Worm (Caenorhabditis elegans) whole organism, L1 larva: ENCODE data around the gene srx-137.
A peak's percentile ranks its signal among the peaks of the same experiment; 100 is the strongest.

Experiments used
- C34B4.2 ChIP-seq: sonication (generic microtip); optimal IDR thresholded peaks from 2 replicates; lab custom pipeline; 2017; ENCODE audit warnings: mild to moderate bottlenecking, missing genetic modification characterization, missing compliant biosample characterization
- Y116A8C.19 ChIP-seq: sonication (generic microtip); optimal IDR thresholded peaks from 2 replicates; lab custom pipeline; 2016; ENCODE audit warnings: missing compliant biosample characterization, missing genetic modification characterization, borderline replicate concordance
- alr-1 ChIP-seq: fragments of 200-800 bp; sonication (Bioruptor generic); optimal IDR thresholded peaks from 2 replicates; lab custom pipeline; 2018; ENCODE audit warnings: borderline replicate concordance, mild to moderate bottlenecking, missing genetic modification characterization, missing compliant biosample characterization
- ama-1 ChIP-seq: fragments of 150-350 bp; optimal IDR thresholded peaks from 2 replicates; lab custom pipeline; 2014
- blmp-1 ChIP-seq: fragments of 150-350 bp; optimal IDR thresholded peaks from 2 replicates; lab custom pipeline; 2014; ENCODE audit warnings: missing biosample characterization, missing genetic modification characterization
- ceh-63 ChIP-seq: fragments of 200-800 bp; sonication (Bioruptor generic); optimal IDR thresholded peaks from 2 replicates; lab custom pipeline; 2018; ENCODE audit warnings: mild to moderate bottlenecking, missing genetic modification characterization, missing compliant biosample characterization
- ceh-8 ChIP-seq: fragments of 200-800 bp; sonication (Bioruptor generic); optimal IDR thresholded peaks from 2 replicates; lab custom pipeline; 2018; ENCODE audit warnings: mild to moderate bottlenecking, missing genetic modification characterization, moderate library complexity, missing compliant biosample characterization
- ceh-82 ChIP-seq, 3 experiments: fragments of 150-350 bp in 1 of 3; sonication (generic microtip) in 2 of 3; optimal IDR thresholded peaks; 2 replicates each; lab custom pipeline; 2014 to 2017; ENCODE audit warnings: missing biosample characterization in 3 of 3, missing genetic modification characterization in 3 of 3
- ceh-88 ChIP-seq: fragments of 200-800 bp; sonication (Bioruptor generic); IDR thresholded peaks from 2 replicates; pipeline ENCODE4 v1.3.6; 2022; ENCODE audit warnings: missing genetic modification characterization, missing compliant biosample characterization
- ceh-90 ChIP-seq: sonication (generic microtip); optimal IDR thresholded peaks from 2 replicates; lab custom pipeline; 2016; ENCODE audit warnings: missing genetic modification characterization, missing compliant biosample characterization
- ces-1 ChIP-seq: fragments of 150-350 bp; optimal IDR thresholded peaks from 2 replicates; lab custom pipeline; 2014; ENCODE audit warnings: missing biosample characterization, missing genetic modification reagents, missing genetic modification characterization
- efl-1 ChIP-seq, 4 experiments: fragments of 150-350 bp; optimal IDR thresholded peaks in 3 of 4; peaks in 1 of 4; 1 replicate in 1 of 4; 2 replicates in 3 of 4; lab custom pipeline; 2014; ENCODE audit warnings: missing biosample characterization in 2 of 4, missing genetic modification characterization in 2 of 4, missing genetic modification reagents in 2 of 4
- efl-3 ChIP-seq: fragments of 200-800 bp; sonication (Bioruptor generic); optimal IDR thresholded peaks from 2 replicates; lab custom pipeline; 2018; ENCODE audit warnings: mild to moderate bottlenecking, missing genetic modification characterization, missing compliant biosample characterization
- egl-27 ChIP-seq, 2 experiments: fragments of 150-350 bp in 1 of 2; sonication (generic microtip); optimal IDR thresholded peaks; 3 replicates each; lab custom pipeline; 2017 to 2018; ENCODE audit warnings: missing biosample characterization in 2 of 2, missing genetic modification characterization in 2 of 2, missing genetic modification reagents in 2 of 2
- elt-3 ChIP-seq, 6 experiments: fragments of 150-350 bp in 1 of 6; sonication (generic microtip); optimal IDR thresholded peaks; 2 replicates each; lab custom pipeline; 2017 to 2018; ENCODE audit warnings: missing biosample characterization in 6 of 6, missing genetic modification characterization in 6 of 6, inconsistent platforms in 1 of 6
- ets-5 ChIP-seq: fragments of 200-800 bp; sonication (Bioruptor generic); IDR thresholded peaks from 2 replicates; pipeline ENCODE4 v1.3.6; 2022; ENCODE audit warnings: missing genetic modification characterization, missing compliant biosample characterization
- fkh-10 ChIP-seq: sonication (generic microtip); optimal IDR thresholded peaks from 2 replicates; lab custom pipeline; 2017; ENCODE audit warnings: missing biosample characterization, missing genetic modification reagents, missing genetic modification characterization
- fkh-8 ChIP-seq: sonication (generic microtip); optimal IDR thresholded peaks from 2 replicates; lab custom pipeline; 2016; ENCODE audit warnings: mild to moderate bottlenecking, missing genetic modification characterization, missing compliant biosample characterization
- fos-1 ChIP-seq: fragments of 150-350 bp; optimal IDR thresholded peaks from 2 replicates; lab custom pipeline; 2014; ENCODE audit warnings: missing biosample characterization, missing genetic modification characterization
- hlh-17 ChIP-seq: fragments of 200-800 bp; sonication (Bioruptor generic); optimal IDR thresholded peaks from 2 replicates; lab custom pipeline; 2018; ENCODE audit warnings: missing genetic modification characterization, mild to moderate bottlenecking, missing compliant biosample characterization, moderate library complexity, borderline replicate concordance
- hlh-4 ChIP-seq: sonication (generic microtip); optimal IDR thresholded peaks from 2 replicates; lab custom pipeline; 2016; ENCODE audit warnings: mild to moderate bottlenecking, missing genetic modification characterization, missing compliant biosample characterization
- hpl-2 ChIP-seq: fragments of 150-350 bp; optimal IDR thresholded peaks from 2 replicates; lab custom pipeline; 2014; ENCODE audit warnings: missing biosample characterization, missing genetic modification reagents, missing genetic modification characterization
- irx-1 ChIP-seq: sonication (generic microtip); optimal IDR thresholded peaks from 2 replicates; lab custom pipeline; 2016; ENCODE audit warnings: missing genetic modification characterization, missing compliant biosample characterization
- isw-1 ChIP-seq: fragments of 200-800 bp; sonication (Bioruptor generic); IDR thresholded peaks from 2 replicates; pipeline ENCODE4 v1.3.6; 2022; ENCODE audit warnings: missing genetic modification characterization, missing compliant biosample characterization
- lin-13 ChIP-seq: fragments of 150-350 bp; optimal IDR thresholded peaks from 2 replicates; lab custom pipeline; 2014; ENCODE audit warnings: missing biosample characterization, missing genetic modification reagents, missing genetic modification characterization
- lin-15B ChIP-seq: fragments of 150-350 bp; sonication (generic microtip); optimal IDR thresholded peaks from 3 replicates; lab custom pipeline; 2014; ENCODE audit warnings: missing biosample characterization, missing genetic modification characterization
- lin-35 ChIP-seq, 2 experiments: fragments of 150-350 bp; optimal IDR thresholded peaks; 2 replicates each; lab custom pipeline; 2014; ENCODE audit warnings: missing biosample characterization in 2 of 2, missing genetic modification characterization in 2 of 2, missing genetic modification reagents in 2 of 2
- lin-39 ChIP-seq: fragments of 150-350 bp; optimal IDR thresholded peaks from 2 replicates; lab custom pipeline; 2014; ENCODE audit warnings: missing biosample characterization, missing genetic modification reagents, missing genetic modification characterization
- lir-3 ChIP-seq: sonication (generic microtip); optimal IDR thresholded peaks from 2 replicates; lab custom pipeline; 2016; ENCODE audit warnings: mild to moderate bottlenecking, missing genetic modification characterization, moderate library complexity, missing compliant biosample characterization; ENCODE audit not compliant: poor library complexity
- lsy-2 ChIP-seq, 2 experiments: fragments of 150-350 bp; optimal IDR thresholded peaks; 2 replicates each; lab custom pipeline; 2014; ENCODE audit warnings: missing biosample characterization in 2 of 2, missing genetic modification characterization in 2 of 2
- mab-9 ChIP-seq: fragments of 200-800 bp; sonication (Bioruptor generic); IDR thresholded peaks from 2 replicates; pipeline ENCODE4 v1.3.6; 2022; ENCODE audit warnings: missing genetic modification reagents, missing genetic modification characterization, missing compliant biosample characterization
- mef-2 ChIP-seq: fragments of 150-350 bp; optimal IDR thresholded peaks from 2 replicates; lab custom pipeline; 2014; ENCODE audit warnings: missing biosample characterization, missing genetic modification characterization
- nhr-11 ChIP-seq: fragments of 150-350 bp; optimal IDR thresholded peaks from 2 replicates; lab custom pipeline; 2014; ENCODE audit warnings: missing biosample characterization, missing genetic modification characterization
- nhr-12 ChIP-seq: sonication (generic microtip); optimal IDR thresholded peaks from 2 replicates; lab custom pipeline; 2017; ENCODE audit warnings: missing biosample characterization, missing genetic modification characterization
- nhr-19 ChIP-seq: fragments of 200-800 bp; sonication (Bioruptor generic); conservative IDR thresholded peaks from 2 replicates; pipeline ENCODE4 v1.3.6; 2022; ENCODE audit warnings: missing genetic modification characterization, missing compliant biosample characterization
- nhr-237 ChIP-seq: fragments of 150-350 bp; optimal IDR thresholded peaks from 2 replicates; lab custom pipeline; 2014; ENCODE audit warnings: missing biosample characterization, missing genetic modification characterization
- nhr-85 ChIP-seq: sonication (generic microtip); peaks from one replicate; lab custom pipeline; 2016; ENCODE audit warnings: missing genetic modification characterization, inconsistent platforms, missing compliant biosample characterization
- nhr-90 ChIP-seq: sonication (generic microtip); optimal IDR thresholded peaks from 2 replicates; lab custom pipeline; 2016; ENCODE audit warnings: mild to moderate bottlenecking, missing genetic modification characterization, missing compliant biosample characterization; ENCODE audit not compliant: poor library complexity
- pag-3 ChIP-seq: sonication (generic microtip); optimal IDR thresholded peaks from 2 replicates; lab custom pipeline; 2017; ENCODE audit warnings: missing genetic modification characterization, mild to moderate bottlenecking, missing compliant biosample characterization, antibody characterized with exemption, borderline replicate concordance; ENCODE audit not compliant: insufficient read depth
- pqm-1 ChIP-seq: sonication (generic microtip); optimal IDR thresholded peaks from 3 replicates; lab custom pipeline; 2017; ENCODE audit warnings: missing biosample characterization, missing genetic modification characterization
- skn-1 ChIP-seq: fragments of 150-350 bp; optimal IDR thresholded peaks from 2 replicates; lab custom pipeline; 2014; ENCODE audit warnings: missing biosample characterization, missing genetic modification characterization
- snpc-4 ChIP-seq: fragments of 150-350 bp; optimal IDR thresholded peaks from 2 replicates; lab custom pipeline; 2014; ENCODE audit warnings: missing biosample characterization, missing genetic modification characterization
- sox-4 ChIP-seq: sonication (generic microtip); optimal IDR thresholded peaks from 2 replicates; lab custom pipeline; 2016; ENCODE audit warnings: missing genetic modification characterization, missing compliant biosample characterization
- sptf-1 ChIP-seq: fragments of 150-350 bp; optimal IDR thresholded peaks from 2 replicates; lab custom pipeline; 2014; ENCODE audit warnings: missing biosample characterization, missing genetic modification characterization
- sup-37 ChIP-seq: fragments of 200-800 bp; sonication (Bioruptor generic); optimal IDR thresholded peaks from 2 replicates; lab custom pipeline; 2018; ENCODE audit warnings: mild to moderate bottlenecking, missing genetic modification characterization, missing compliant biosample characterization
- tlp-1 ChIP-seq: fragments of 150-350 bp; optimal IDR thresholded peaks from 2 replicates; lab custom pipeline; 2014; ENCODE audit warnings: missing biosample characterization, missing genetic modification characterization
- unc-130 ChIP-seq: fragments of 150-350 bp; optimal IDR thresholded peaks from 2 replicates; lab custom pipeline; 2017; ENCODE audit warnings: missing biosample characterization, missing genetic modification characterization, inconsistent platforms
- unc-30 ChIP-seq: sonication (generic microtip); optimal IDR thresholded peaks from 2 replicates; lab custom pipeline; 2017; ENCODE audit warnings: missing biosample characterization, missing genetic modification characterization
- unc-62 ChIP-seq: fragments of 150-350 bp; optimal IDR thresholded peaks from 2 replicates; lab custom pipeline; 2014; ENCODE audit warnings: missing biosample characterization, missing genetic modification reagents, missing genetic modification characterization
- zag-1 ChIP-seq: fragments of 150-350 bp; optimal IDR thresholded peaks from 2 replicates; lab custom pipeline; 2014; ENCODE audit warnings: missing biosample characterization, missing genetic modification characterization
- ztf-11 ChIP-seq, 2 experiments: sonication (generic microtip); optimal IDR thresholded peaks; 2 replicates each; lab custom pipeline; 2016 to 2017; ENCODE audit warnings: missing genetic modification characterization in 2 of 2, missing biosample characterization in 1 of 2, missing compliant biosample characterization in 1 of 2
- ztf-4 ChIP-seq: fragments of 150-350 bp; optimal IDR thresholded peaks from 2 replicates; lab custom pipeline; 2014; ENCODE audit warnings: missing biosample characterization, missing genetic modification characterization

srx-137 gene

ce11 chrV:13909400-13909799 lies 46.8 kb downstream of the srx-137 start, which contains the start of gene C06B3.7:
Gene C06B3.7, plus strand, starts transcription at chrV:13909686.
- TF ChIP-seq mab-9 (GFP tag; lab: Robert Waterston, UW) = no peak
- peak; percentile 78 for TF ChIP-seq lin-13 (GFP tag; lab: Kevin White, UChicago)
- peak; percentile 62 for TF ChIP-seq fos-1 (tag; lab: Kevin White, UChicago)
- TF ChIP-seq lsy-2 (tag; optimal IDR thresholded peaks at IDR 0.05; lab: Kevin White, UChicago) = peak; percentile 74 to 85
- TF ChIP-seq ceh-90 = peak; percentile 26
- TF ChIP-seq fkh-8 (tag; lab: Kevin White, UChicago) = peak; percentile 90
- TF ChIP-seq sox-4 (tag; lab: Kevin White, UChicago) = peak; percentile 61
- TF ChIP-seq nhr-11 = peak; percentile 55
- TF ChIP-seq ztf-4 (tag; lab: Kevin White, UChicago) = peak; percentile 81
- TF ChIP-seq nhr-12 (tag; lab: Kevin White, UChicago) = no peak
- TF ChIP-seq egl-27 (tag; optimal IDR thresholded peaks at IDR 0.05; lab: Kevin White, UChicago) = no peak
- no peak for TF ChIP-seq zag-1 (tag; lab: Kevin White, UChicago)
- peak; percentile 53 for TF ChIP-seq nhr-237 (tag; lab: Kevin White, UChicago)
- TF ChIP-seq blmp-1 (tag; lab: Kevin White, UChicago) = peak; percentile 89
- no peak for TF ChIP-seq tlp-1 (tag; lab: Kevin White, UChicago)
- no peak for TF ChIP-seq ceh-63
- TF ChIP-seq unc-130 (tag; lab: Kevin White, UChicago) = peak; percentile 96
- peak; percentile 83 for TF ChIP-seq nhr-90
- TF ChIP-seq hlh-17 (GFP tag; lab: Kevin White, UChicago) = no peak
- peak; percentile 97 for TF ChIP-seq nhr-85 (tag; lab: Kevin White, UChicago)
- TF ChIP-seq C34B4.2 (tag; lab: Kevin White, UChicago) = no peak
- TF ChIP-seq hpl-2 = no peak
- no peak for TF ChIP-seq sptf-1 (tag; lab: Kevin White, UChicago)
- TF ChIP-seq nhr-19 (GFP tag; lab: Robert Waterston, UW) = peak; percentile 96
- TF ChIP-seq pag-3 (tag; lab: Kevin White, UChicago) = no peak
- TF ChIP-seq lin-15B (tag; lab: Kevin White, UChicago) = no peak
- TF ChIP-seq lin-39 (tag; lab: Kevin White, UChicago) = peak; percentile 34
- peak; percentile 64 for TF ChIP-seq mef-2 (tag; lab: Kevin White, UChicago)
- TF ChIP-seq fkh-10 = no peak
- no peak for TF ChIP-seq ztf-11 (tag; optimal IDR thresholded peaks at IDR 0.05; lab: Kevin White, UChicago)
- peak; percentile 16; the same call in 1 of the 2 replicates for TF ChIP-seq isw-1 (GFP tag; lab: Robert Waterston, UW)
- TF ChIP-seq snpc-4 = peak; percentile 44
- TF ChIP-seq efl-1 (optimal IDR thresholded peaks at IDR 0.05; lab: Kevin White, UChicago) = peak; percentile 36 to 54
- peak; percentile 26 to 87 for TF ChIP-seq efl-1 (GFP tag; optimal IDR thresholded peaks at IDR 0.05 in 1 of 2; lab: Kevin White, UChicago)
- TF ChIP-seq hlh-4 (tag; lab: Kevin White, UChicago) = no peak
- no peak for TF ChIP-seq ces-1 (GFP tag; lab: Kevin White, UChicago)
- TF ChIP-seq sup-37 (GFP tag; lab: Kevin White, UChicago) = no peak
- no peak for TF ChIP-seq ceh-8 (GFP tag; lab: Kevin White, UChicago)
- no peak for TF ChIP-seq unc-62
- TF ChIP-seq Y116A8C.19 = no peak
- peak; percentile 33; the same call in 1 of the 2 replicates for TF ChIP-seq ceh-88
- TF ChIP-seq ets-5 (GFP tag; lab: Robert Waterston, UW) = no peak
- peak; percentile 66 for TF ChIP-seq ama-1
- TF ChIP-seq elt-3 (tag; optimal IDR thresholded peaks at IDR 0.05; lab: Kevin White, UChicago) = peak in 4 of 6 experiments; percentile 16 to 97 (median 50)
- no peak for TF ChIP-seq unc-30 (tag; lab: Kevin White, UChicago)
- TF ChIP-seq skn-1 (tag; lab: Kevin White, UChicago) = peak; percentile 84
- peak in 2 of 3 experiments; percentile 40 to 52 for TF ChIP-seq ceh-82 (tag; optimal IDR thresholded peaks at IDR 0.05; lab: Kevin White, UChicago)
- TF ChIP-seq lir-3 = peak; percentile 59
- TF ChIP-seq irx-1 (tag; lab: Kevin White, UChicago) = peak; percentile 63
- peak; percentile 46 for TF ChIP-seq pqm-1 (tag; lab: Kevin White, UChicago)
- TF ChIP-seq lin-35 (GFP tag; optimal IDR thresholded peaks at IDR 0.05; lab: Kevin White, UChicago) = peak; percentile 64 to 90
- no peak for TF ChIP-seq efl-3 (GFP tag; lab: Kevin White, UChicago)
- TF ChIP-seq alr-1 (tag; lab: Kevin White, UChicago) = no peak
